Worm (Caenorhabditis elegans) whole organism, young adult: ENCODE measurements around the gene best-7.

Experiments used
- ama-1 ChIP-seq, 3 experiments: fragments of 150-350 bp in 1 of 3; sonication (generic microtip) in 2 of 3; optimal IDR thresholded peaks; 2 replicates each; lab custom pipeline; 2014 to 2018; ENCODE audit warnings: missing biosample characterization in 2 of 3, missing genetic modification characterization in 2 of 3, missing genetic modification reagents in 2 of 3
- pha-4 ChIP-seq: fragments of 150-350 bp; sonication (generic microtip); optimal IDR thresholded peaks from 2 replicates; lab custom pipeline; 2014; ENCODE audit warnings: missing biosample characterization, missing genetic modification reagents, missing genetic modification characterization
- zfh-2 ChIP-seq: fragments of 200-800 bp; sonication (Bioruptor generic); conservative IDR thresholded peaks from 2 replicates; pipeline ENCODE4 v1.3.6; 2022; ENCODE audit warnings: missing genetic modification reagents, missing genetic modification characterization, missing compliant biosample characterization

- TF ChIP-seq pha-4 (tag; lab: Kevin White, UChicago) (no peak), zfh-2 (GFP tag; lab: Robert Waterston, UW) (no peak), ama-1 (optimal IDR thresholded peaks at IDR 0.05; lab: Kevin White, UChicago) (no peak), ama-1 (GFP tag; optimal IDR thresholded peaks at IDR 0.05; lab: Kevin White, UChicago) (no peak)
Measured at ce11 chrIV:11180077-11180476, 50.0 kb downstream of the best-7 start.
